Worm (Caenorhabditis elegans) whole organism, early embryonic: ENCODE measurements around the gene str-114.
"Not testable (repeated sequence)": the region's sequence is repeated elsewhere in the genome, so short reads cannot be mapped to it uniquely, and the experiment has no call there.

Experiments
- B0310.2 ChIP-seq: sonication (generic microtip); optimal IDR thresholded peaks from 2 replicates; lab custom pipeline; 2016; ENCODE audit warnings: mild to moderate bottlenecking, missing genetic modification characterization, missing compliant biosample characterization
- F13C5.2 ChIP-seq: sonication (generic microtip); optimal IDR thresholded peaks from 2 replicates; lab custom pipeline; 2017; ENCODE audit warnings: mild to moderate bottlenecking, missing genetic modification characterization, inconsistent platforms, missing compliant biosample characterization
- aly-1 ChIP-seq: sonication (generic microtip); optimal IDR thresholded peaks from 2 replicates; lab custom pipeline; 2016; ENCODE audit warnings: missing genetic modification characterization, missing compliant biosample characterization
- ama-1 ChIP-seq: fragments of 150-350 bp; optimal IDR thresholded peaks from 2 replicates; lab custom pipeline; 2014
- ceh-13 ChIP-seq: fragments of 200-800 bp; sonication (Bioruptor generic); optimal IDR thresholded peaks from 2 replicates; lab custom pipeline; 2018; ENCODE audit warnings: mild to moderate bottlenecking, missing genetic modification characterization, missing compliant biosample characterization
- ceh-36 ChIP-seq: sonication (generic microtip); optimal IDR thresholded peaks from 2 replicates; lab custom pipeline; 2016; ENCODE audit warnings: missing genetic modification characterization, inconsistent platforms, missing compliant biosample characterization
- ets-7 ChIP-seq: sonication (generic microtip); optimal IDR thresholded peaks from 2 replicates; lab custom pipeline; 2016; ENCODE audit warnings: missing genotype, missing genetic modification characterization, missing compliant biosample characterization
- flt-1 ChIP-seq: fragments of 200-800 bp; sonication (Bioruptor generic); IDR thresholded peaks from 2 replicates; pipeline ENCODE4 v1.3.6; 2022; ENCODE audit warnings: missing genetic modification characterization, missing compliant biosample characterization
- hmbx-1 ChIP-seq: sonication (generic microtip); optimal IDR thresholded peaks from 2 replicates; lab custom pipeline; 2016; ENCODE audit warnings: mild to moderate bottlenecking, missing genetic modification characterization, missing compliant biosample characterization
- hmg-4 ChIP-seq: fragments of 200-800 bp; sonication (Bioruptor generic); optimal IDR thresholded peaks from 2 replicates; lab custom pipeline; 2018; ENCODE audit warnings: mild to moderate bottlenecking, missing genetic modification characterization, missing compliant biosample characterization
- hnd-1 ChIP-seq: sonication (generic microtip); optimal IDR thresholded peaks from 2 replicates; lab custom pipeline; 2016; ENCODE audit warnings: missing genetic modification characterization, missing compliant biosample characterization
- pes-1 ChIP-seq: fragments of 200-800 bp; sonication (Bioruptor generic); IDR thresholded peaks from 2 replicates; pipeline ENCODE4 v1.3.6; 2022; ENCODE audit warnings: missing genetic modification reagents, missing genetic modification characterization, missing compliant biosample characterization
- scrt-1 ChIP-seq: fragments of 200-800 bp; sonication (Bioruptor generic); IDR thresholded peaks from 2 replicates; pipeline ENCODE4 v1.3.6; 2022; ENCODE audit warnings: missing genetic modification characterization, missing compliant biosample characterization
- sea-1 ChIP-seq: fragments of 200-800 bp; sonication (Bioruptor generic); conservative IDR thresholded peaks from 2 replicates; pipeline ENCODE4 v1.3.6; 2022; ENCODE audit warnings: missing genetic modification characterization, missing compliant biosample characterization
- tbx-11 ChIP-seq: fragments of 200-800 bp; sonication (Bioruptor generic); IDR thresholded peaks from 2 replicates; pipeline ENCODE4 v1.3.6; 2022; ENCODE audit warnings: missing genetic modification characterization, missing compliant biosample characterization
- tbx-37 ChIP-seq: fragments of 200-800 bp; sonication (Bioruptor generic); conservative IDR thresholded peaks from 2 replicates; pipeline ENCODE4 v1.3.6; 2022; ENCODE audit warnings: missing genetic modification reagents, missing genetic modification characterization, missing compliant biosample characterization
- tra-4 ChIP-seq: sonication (generic microtip); optimal IDR thresholded peaks from 2 replicates; lab custom pipeline; 2017; ENCODE audit warnings: missing genetic modification characterization, missing compliant biosample characterization

str-114 gene

ce11 chrV:3620608-3621007 is 29.0 kb upstream of the str-114 start, which contains the start of gene srx-93:
Gene srx-93 (minus strand): TSS chrV:3620708.
- TF ChIP-seq ets-7; scrt-1 (GFP tag; lab: Robert Waterston, UW); hnd-1 (tag; lab: Kevin White, UChicago): not testable (repeated sequence)

DNA sequence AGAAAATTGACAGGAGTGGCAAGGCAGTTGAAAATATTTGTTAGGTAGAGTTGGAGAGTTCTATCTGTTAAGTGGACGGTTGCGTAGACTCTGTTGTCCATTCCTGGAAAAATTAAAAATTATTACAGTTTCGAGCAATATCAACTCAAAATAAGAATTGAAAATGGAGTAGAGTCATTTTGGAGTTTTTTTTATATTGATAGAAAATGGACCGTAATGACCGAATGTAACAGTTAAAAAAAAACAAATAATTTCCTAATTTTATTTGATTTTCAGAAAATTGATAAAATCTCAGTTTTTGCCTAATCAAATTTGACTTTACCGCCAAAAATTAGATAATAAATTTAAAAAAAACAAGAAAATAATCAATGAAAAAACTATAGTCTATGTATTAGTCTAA is 22.6 kb upstream of the str-114 start, which contains the start of gene F59B1.4:
TSS of gene F59B1.4 (minus strand) at position 101 of the 400 bp plus-strand sequence.
- TF ChIP-seq scrt-1 (GFP tag; lab: Robert Waterston, UW), result no peak
- no peak for TF ChIP-seq aly-1 (tag; lab: Kevin White, UChicago)
- no peak for TF ChIP-seq F13C5.2 (tag; lab: Kevin White, UChicago)
- no peak for TF ChIP-seq ceh-36 (tag; lab: Kevin White, UChicago)
- no peak for TF ChIP-seq pes-1 (GFP tag; lab: Robert Waterston, UW)

- TF ChIP-seq ets-7, result no peak
- no peak for TF ChIP-seq B0310.2 (tag; lab: Kevin White, UChicago)
- TF ChIP-seq pes-1 (GFP tag; lab: Robert Waterston, UW), result no peak
- no peak for TF ChIP-seq hmg-4 (GFP tag; lab: Kevin White, UChicago)
- TF ChIP-seq ceh-36 (tag; lab: Kevin White, UChicago), result no peak
- no peak for TF ChIP-seq F13C5.2 (tag; lab: Kevin White, UChicago)
- no peak for TF ChIP-seq tra-4 (tag; lab: Kevin White, UChicago)
Measured at ce11 chrV:3631591-3631990, 18.0 kb upstream of the str-114 start, which contains the start of gene F59B1.6. Gene F59B1.6 (minus strand): TSS chrV:3631691.

- TF ChIP-seq hnd-1 (tag; lab: Kevin White, UChicago) (no peak), ets-7 (no peak), hmbx-1 (tag; lab: Kevin White, UChicago) (no peak), tbx-11 (GFP tag; lab: Robert Waterston, UW) (no peak), B0310.2 (tag; lab: Kevin White, UChicago) (no peak), aly-1 (tag; lab: Kevin White, UChicago) (no peak), ama-1 (no peak), scrt-1 (GFP tag; lab: Robert Waterston, UW) (no peak), ceh-36 (tag; lab: Kevin White, UChicago) (no peak), ceh-13 (GFP tag; lab: Kevin White, UChicago) (no peak), tbx-37 (GFP tag; lab: Robert Waterston, UW) (no peak), F13C5.2 (tag; lab: Kevin White, UChicago) (no peak)
Measured at ce11 chrV:3632249-3633030, 17.1 kb upstream of the str-114 start.

- TF ChIP-seq B0310.2 (tag; lab: Kevin White, UChicago), result no peak
- no peak for TF ChIP-seq F13C5.2 (tag; lab: Kevin White, UChicago)
- no peak for TF ChIP-seq ceh-13 (GFP tag; lab: Kevin White, UChicago)
- TF ChIP-seq flt-1 (GFP tag; lab: Robert Waterston, UW), result no peak
- no peak for TF ChIP-seq tra-4 (tag; lab: Kevin White, UChicago)
- TF ChIP-seq aly-1 (tag; lab: Kevin White, UChicago), result no peak
- no peak for TF ChIP-seq ama-1
- no peak for TF ChIP-seq pes-1 (GFP tag; lab: Robert Waterston, UW)
- TF ChIP-seq ceh-36 (tag; lab: Kevin White, UChicago), result no peak
- TF ChIP-seq sea-1 (GFP tag; lab: Robert Waterston, UW), result no peak
- TF ChIP-seq hmg-4 (GFP tag; lab: Kevin White, UChicago), result no peak
- TF ChIP-seq hmbx-1 (tag; lab: Kevin White, UChicago), result no peak
- TF ChIP-seq scrt-1 (GFP tag; lab: Robert Waterston, UW), result no peak
- no peak for TF ChIP-seq tbx-37 (GFP tag; lab: Robert Waterston, UW)
- TF ChIP-seq hnd-1 (tag; lab: Kevin White, UChicago), result no peak
- TF ChIP-seq tbx-11 (GFP tag; lab: Robert Waterston, UW), result no peak
- TF ChIP-seq ets-7, result no peak
Measured at ce11 chrV:3633041-3633440, 16.5 kb upstream of the str-114 start, which contains the start of gene F59B1.2. Gene F59B1.2 (plus strand): TSS chrV:3633341.

ce11 chrV:3634293-3635016 is 15.1 kb upstream of the str-114 start:
- TF ChIP-seq scrt-1 (GFP tag; lab: Robert Waterston, UW), result no peak
- TF ChIP-seq hnd-1 (tag; lab: Kevin White, UChicago), result no peak
- TF ChIP-seq B0310.2 (tag; lab: Kevin White, UChicago), result no peak
- TF ChIP-seq ceh-36 (tag; lab: Kevin White, UChicago), result no peak
- TF ChIP-seq F13C5.2 (tag; lab: Kevin White, UChicago), result no peak
- TF ChIP-seq flt-1 (GFP tag; lab: Robert Waterston, UW), result no peak
- no peak for TF ChIP-seq pes-1 (GFP tag; lab: Robert Waterston, UW)
- no peak for TF ChIP-seq ama-1
- no peak for TF ChIP-seq hmbx-1 (tag; lab: Kevin White, UChicago)
- no peak for TF ChIP-seq ets-7
- TF ChIP-seq tbx-11 (GFP tag; lab: Robert Waterston, UW), result no peak
- TF ChIP-seq hmg-4 (GFP tag; lab: Kevin White, UChicago), result no peak
- TF ChIP-seq aly-1 (tag; lab: Kevin White, UChicago), result no peak
- TF ChIP-seq ceh-13 (GFP tag; lab: Kevin White, UChicago), result no peak
- TF ChIP-seq tra-4 (tag; lab: Kevin White, UChicago), result no peak
- no peak for TF ChIP-seq tbx-37 (GFP tag; lab: Robert Waterston, UW)
- no peak for TF ChIP-seq sea-1 (GFP tag; lab: Robert Waterston, UW)
